Worm (Caenorhabditis elegans) whole organism, L3 larva: Measurements from ENCODE around the gene C45G9.5.

ENCODE experiments used
- aly-2 ChIP-seq: fragments of 150-350 bp; optimal IDR thresholded peaks from 2 replicates; lab custom pipeline; 2014; ENCODE audit warnings: missing biosample characterization, missing genetic modification characterization
- ceh-28 ChIP-seq: fragments of 150-350 bp; optimal IDR thresholded peaks from 2 replicates; lab custom pipeline; 2014; ENCODE audit warnings: missing biosample characterization, missing genetic modification reagents, missing genetic modification characterization
- egl-27 ChIP-seq: sonication (generic microtip); optimal IDR thresholded peaks from 4 replicates; lab custom pipeline; 2017; ENCODE audit warnings: missing biosample characterization, missing genetic modification reagents, missing genetic modification characterization
- fkh-10 ChIP-seq: sonication (generic microtip); optimal IDR thresholded peaks from 2 replicates; lab custom pipeline; 2017; ENCODE audit warnings: missing biosample characterization, missing genetic modification reagents, missing genetic modification characterization
- lin-39 ChIP-seq: fragments of 150-350 bp; optimal IDR thresholded peaks from 2 replicates; lab custom pipeline; 2018; ENCODE audit warnings: missing biosample characterization, missing genetic modification reagents, missing genetic modification characterization
- mdl-1 ChIP-seq: fragments of 150-350 bp; optimal IDR thresholded peaks from 2 replicates; lab custom pipeline; 2014; ENCODE audit warnings: missing biosample characterization, missing genetic modification characterization
- nfya-1 ChIP-seq: sonication (generic microtip); optimal IDR thresholded peaks from 2 replicates; lab custom pipeline; 2017; ENCODE audit warnings: missing genetic modification characterization, mild to moderate bottlenecking, missing compliant biosample characterization, antibody characterized with exemption, moderate library complexity; ENCODE audit not compliant: insufficient read depth
- nhr-28 ChIP-seq: fragments of 150-350 bp; optimal IDR thresholded peaks from 2 replicates; lab custom pipeline; 2014; ENCODE audit warnings: missing biosample characterization, missing genetic modification characterization
- nhr-76 ChIP-seq: fragments of 150-350 bp; sonication (generic microtip); optimal IDR thresholded peaks from 5 replicates; lab custom pipeline; 2014; ENCODE audit warnings: missing biosample characterization, missing genetic modification characterization
- pqm-1 ChIP-seq: fragments of 150-350 bp; optimal IDR thresholded peaks from 2 replicates; lab custom pipeline; 2017; ENCODE audit warnings: missing biosample characterization, missing genetic modification characterization, inconsistent platforms
- skn-1 ChIP-seq: fragments of 150-350 bp; optimal IDR thresholded peaks from 2 replicates; lab custom pipeline; 2014; ENCODE audit warnings: missing biosample characterization, missing genetic modification characterization
- unc-39 ChIP-seq: sonication (generic microtip); optimal IDR thresholded peaks from 4 replicates; lab custom pipeline; 2017; ENCODE audit warnings: missing biosample characterization, missing genetic modification characterization
- unc-62 ChIP-seq: fragments of 150-350 bp; sonication (generic microtip); optimal IDR thresholded peaks from 4 replicates; lab custom pipeline; 2014; ENCODE audit warnings: missing biosample characterization, missing genetic modification reagents, missing genetic modification characterization

DNA sequence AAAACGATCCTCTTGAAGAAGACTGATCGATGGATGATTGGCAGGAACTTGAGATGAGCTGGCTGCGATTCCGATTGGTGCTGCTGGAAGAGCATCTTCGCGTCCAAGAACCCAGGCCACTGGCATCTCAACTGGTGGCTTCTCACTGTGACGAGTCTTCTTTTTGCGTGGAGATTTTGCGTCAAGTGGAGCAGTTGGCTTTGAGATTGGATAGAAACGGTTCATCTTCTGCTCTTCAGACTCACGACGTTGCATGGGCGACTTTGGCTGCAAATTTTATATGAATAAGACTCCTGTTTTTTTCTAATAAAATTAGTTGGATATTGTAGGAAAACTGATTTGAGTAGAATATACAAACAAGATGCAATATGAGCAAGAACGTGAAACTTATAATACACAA lies 37.2 kb upstream of the C45G9.5 start:
- no peak for TF ChIP-seq skn-1
- no peak for TF ChIP-seq nfya-1 (tag; lab: Kevin White, UChicago)
- no peak for TF ChIP-seq unc-39 (tag; lab: Kevin White, UChicago)
- no peak for TF ChIP-seq lin-39 (tag; lab: Kevin White, UChicago)
- no peak for TF ChIP-seq aly-2 (tag; lab: Kevin White, UChicago)
- no peak for TF ChIP-seq unc-62 (GFP tag; lab: Kevin White, UChicago)
- no peak for TF ChIP-seq pqm-1 (tag; lab: Kevin White, UChicago)
- TF ChIP-seq egl-27 (tag; lab: Kevin White, UChicago): no peak
- no peak for TF ChIP-seq nhr-76
- no peak for TF ChIP-seq mdl-1
- TF ChIP-seq nhr-28 (tag; lab: Kevin White, UChicago): no peak
- TF ChIP-seq fkh-10 (GFP tag; lab: Kevin White, UChicago): no peak
- no peak for TF ChIP-seq ceh-28
